Fruit fly (Drosophila melanogaster) whole organism, pupa: ENCODE measurements around the gene CG33966.

Experiments
- CG10348 ChIP-seq: fragments of 200-800 bp; sonication (Bioruptor generic); IDR thresholded peaks from 2 replicates; pipeline ENCODE4 v1.3.6; 2022; ENCODE audit warnings: missing biosample characterization, missing genetic modification characterization
- CG12605 ChIP-seq: fragments of 200-800 bp; sonication (Bioruptor generic); IDR thresholded peaks from 2 replicates; pipeline ENCODE4 v1.3.6; 2022; ENCODE audit warnings: missing biosample characterization, missing genetic modification characterization
- CG15710 ChIP-seq: fragments of 200-800 bp; sonication (Bioruptor generic); optimal IDR thresholded peaks from 2 replicates; lab custom pipeline; 2018; ENCODE audit warnings: missing biosample characterization, mild to moderate bottlenecking, missing genetic modification characterization, moderate library complexity
- EcR ChIP-seq: fragments of 200-800 bp; sonication (Bioruptor generic); optimal IDR thresholded peaks from 3 replicates; lab custom pipeline; 2019; ENCODE audit warnings: missing biosample characterization, missing genetic modification characterization, mild to moderate bottlenecking, moderate library complexity, missing genetic modification reagents
- Pif1A ChIP-seq: fragments of 200-800 bp; sonication (Bioruptor generic); optimal IDR thresholded peaks from 3 replicates; lab custom pipeline; 2016; ENCODE audit warnings: missing biosample characterization, missing genetic modification characterization
- Pif1B ChIP-seq: fragments of 200-800 bp; sonication (Bioruptor generic); optimal IDR thresholded peaks from 3 replicates; lab custom pipeline; 2016; ENCODE audit warnings: missing biosample characterization, missing genetic modification characterization
- fd96Ca ChIP-seq: fragments of 200-800 bp; sonication (Bioruptor generic); IDR thresholded peaks from 3 replicates; pipeline ENCODE4 v1.3.6; 2022; ENCODE audit warnings: missing biosample characterization, missing genetic modification characterization
- rn ChIP-seq: fragments of 200-800 bp; sonication (Bioruptor generic); IDR thresholded peaks from 2 replicates; pipeline ENCODE4 v1.3.6; 2022; ENCODE audit warnings: missing biosample characterization, missing genetic modification characterization

DNA sequence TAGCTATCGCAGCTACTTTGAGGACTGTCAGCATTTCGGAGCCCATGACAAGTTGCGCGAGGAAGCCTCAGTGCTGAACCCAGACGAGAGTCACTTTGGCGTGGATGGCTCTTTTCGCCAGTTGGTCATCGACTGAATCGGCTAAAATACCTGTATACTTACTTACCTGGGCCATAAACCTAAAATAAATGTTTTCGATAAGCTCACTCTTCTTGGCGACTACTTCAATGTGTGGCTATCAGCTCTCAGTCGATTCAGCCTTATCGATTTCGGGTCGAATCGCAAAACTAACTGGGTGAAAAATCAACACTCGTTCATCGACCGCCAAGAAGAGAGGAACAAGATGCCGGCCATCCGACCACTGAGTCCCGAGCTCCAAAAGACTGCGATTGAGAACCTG lies at the start of gene CG33966:
- TF ChIP-seq Pif1A (GFP tag; lab: Kevin White, UChicago) (no peak), CG12605 (GFP tag; lab: Robert Waterston, UW) (no peak), rn (GFP tag; lab: Robert Waterston, UW) (no peak), Pif1B (GFP tag; lab: Kevin White, UChicago) (no peak), EcR (GFP tag; lab: Kevin White, UChicago) (no peak), CG10348 (GFP tag; lab: Robert Waterston, UW) (no peak), CG15710 (tag; lab: Kevin White, UChicago) (no peak), fd96Ca (GFP tag; lab: Robert Waterston, UW) (no peak)
